Fruit fly (Drosophila melanogaster): ENCODE measurements around the gene CG12236.

CG12236 gene

DNA sequence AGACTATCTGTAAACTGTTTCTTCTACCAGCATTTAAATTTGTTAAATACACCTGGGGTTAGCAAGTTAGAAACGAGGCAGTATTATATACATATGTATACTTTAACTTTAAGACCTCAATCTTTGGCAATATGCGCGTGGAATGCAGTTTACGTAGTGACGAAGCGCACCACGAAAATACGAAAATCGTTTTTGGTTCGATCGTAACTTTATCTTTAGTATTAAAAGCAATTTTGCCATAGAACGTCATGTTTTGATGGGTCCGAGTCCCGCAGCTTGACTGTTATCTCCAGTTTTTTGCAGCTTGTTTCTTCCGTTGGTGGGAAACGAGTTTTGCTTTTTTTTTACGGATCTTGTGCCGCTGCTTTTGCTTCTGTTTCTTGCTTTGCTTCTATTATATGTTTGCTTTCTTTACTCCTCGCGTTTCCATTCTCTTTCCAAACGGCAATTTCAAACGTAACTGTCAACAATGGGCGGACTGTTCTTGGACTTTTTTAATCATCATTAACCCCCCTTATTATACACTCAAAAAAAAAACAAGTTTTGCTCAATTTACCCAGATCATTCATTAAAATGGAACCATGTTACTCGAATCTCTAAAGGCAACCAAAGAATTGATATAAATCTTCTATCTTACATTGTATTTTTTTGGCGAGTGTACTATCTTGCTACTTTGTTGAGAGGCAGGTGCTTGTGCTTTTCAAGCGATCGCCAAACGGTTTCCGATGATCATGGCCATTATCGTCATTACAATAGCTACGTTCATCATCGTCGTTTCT lies 16.1 kb upstream of the CG12236 start:
- TF ChIP-seq noc (tag; optimal IDR thresholded peaks at IDR 0.05), result peak; percentile 82

DNA sequence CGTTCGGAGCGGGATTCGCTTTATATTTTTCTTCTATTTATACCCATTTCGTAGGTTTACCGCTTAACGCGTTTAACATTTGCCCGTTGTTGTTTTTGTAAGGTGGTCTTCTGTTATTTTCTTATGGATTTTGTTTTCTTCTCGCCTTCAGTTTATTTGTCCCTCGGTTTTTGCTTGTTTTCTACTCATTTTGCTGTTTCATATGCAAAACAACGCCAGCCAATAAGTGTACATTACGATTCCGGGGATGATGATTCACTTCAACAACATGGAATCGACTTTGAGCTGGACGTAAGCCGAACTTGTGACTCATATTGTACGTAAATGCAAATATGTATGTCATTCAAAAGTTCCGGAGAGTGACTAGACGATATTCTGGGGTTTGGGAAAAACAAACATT lies 15.4 kb upstream of the CG12236 start:
- TF ChIP-seq noc (tag; optimal IDR thresholded peaks at IDR 0.05), result no peak

DNA sequence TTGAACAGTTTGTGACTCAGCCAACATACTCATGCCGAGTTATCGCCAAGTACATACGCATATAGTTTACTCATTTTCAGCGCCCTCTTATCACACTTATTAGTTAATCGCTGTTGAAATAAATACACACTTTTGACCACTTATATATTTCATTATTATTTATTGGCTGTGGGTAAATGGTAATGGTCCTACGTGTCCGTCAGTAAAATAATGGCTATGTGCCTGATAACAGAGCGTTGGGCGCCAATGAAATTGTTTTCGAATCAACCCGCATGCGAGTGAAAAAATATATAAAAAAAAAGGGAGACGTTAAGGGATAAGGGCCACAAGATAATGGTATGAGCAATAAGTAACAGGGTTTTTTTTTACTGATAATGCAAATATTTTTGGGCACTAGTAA lies 14.8 kb upstream of the CG12236 start:
- no peak for TF ChIP-seq noc (tag; optimal IDR thresholded peaks at IDR 0.05)

DNA sequence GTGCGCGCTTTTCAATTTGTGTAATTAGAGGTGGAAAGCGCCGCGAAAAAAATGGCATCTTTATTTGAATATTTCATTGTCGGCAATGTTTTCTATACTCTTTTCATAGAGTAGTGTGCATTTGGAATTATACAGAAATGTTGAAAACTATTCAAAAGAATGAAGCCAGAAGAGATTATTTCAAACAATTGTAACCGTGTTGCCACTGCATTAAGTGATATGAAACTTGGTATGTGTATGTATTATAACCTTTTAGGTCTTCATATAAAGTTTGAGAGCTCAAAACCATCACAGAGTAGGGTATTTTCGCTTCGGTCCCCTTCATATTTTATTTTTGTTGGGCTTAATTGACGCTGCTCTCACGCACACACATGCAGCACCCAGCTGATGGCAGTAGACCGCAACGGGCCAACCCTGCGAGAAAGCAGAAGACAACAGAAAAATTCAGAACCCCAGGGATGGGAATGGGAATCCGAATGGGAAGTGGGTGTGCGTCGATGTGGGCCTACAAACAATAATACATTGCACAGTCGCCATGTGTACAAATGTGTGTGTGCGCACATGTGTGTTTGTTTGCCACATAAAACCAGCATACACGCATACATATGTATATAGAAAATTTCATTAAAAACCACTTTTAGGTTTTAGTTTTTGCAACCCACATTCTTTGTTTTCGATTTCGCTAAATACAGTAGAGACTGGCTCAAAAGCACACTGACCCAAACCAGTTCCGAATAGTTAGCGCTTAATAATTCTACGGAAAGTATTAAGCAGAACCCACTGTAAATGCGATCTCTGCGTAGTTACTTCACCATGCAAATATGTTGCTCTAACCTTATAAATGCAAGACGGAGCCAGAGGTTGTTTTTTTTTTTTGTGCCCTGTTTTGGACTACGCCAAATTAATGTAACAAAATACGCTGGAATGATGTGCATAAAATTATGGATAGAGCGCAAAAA lies 13.1 kb upstream of the CG12236 start:
- no peak for TF ChIP-seq noc (tag; optimal IDR thresholded peaks at IDR 0.05)

DNA sequence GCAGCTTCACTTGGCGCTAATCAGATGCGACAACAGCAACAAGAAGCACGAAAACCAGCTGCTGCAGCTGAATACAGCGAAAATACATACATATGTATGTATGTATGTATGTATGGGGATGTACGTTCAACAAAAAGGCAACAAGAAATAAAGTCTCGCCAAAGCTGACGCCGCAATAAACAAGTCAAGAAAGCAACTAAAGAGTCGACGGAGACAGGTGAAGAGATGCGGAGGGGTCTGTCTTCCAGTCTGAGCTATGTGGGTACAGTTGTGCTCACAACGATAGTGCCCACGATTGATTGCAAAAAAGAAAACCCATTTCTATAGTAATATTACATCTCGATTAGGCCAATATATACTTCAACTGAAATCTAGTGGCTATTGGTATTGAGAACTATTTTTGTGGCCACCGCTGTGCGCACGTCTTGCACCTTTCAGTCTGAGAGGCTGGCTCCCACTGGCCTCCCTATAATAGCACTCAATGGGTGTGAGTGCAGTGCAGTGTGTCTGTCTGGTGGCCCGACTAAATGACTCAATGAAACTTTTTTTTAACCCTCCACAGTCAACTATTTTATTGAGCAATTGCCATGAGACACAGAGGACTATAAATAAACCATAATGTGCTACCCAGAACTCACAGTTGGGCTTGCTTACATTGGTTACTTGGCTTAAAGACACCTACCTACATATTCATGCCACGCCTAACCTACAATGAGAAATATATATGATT lies 11.9 kb upstream of the CG12236 start:
- peak; percentile 57 for TF ChIP-seq noc (tag; optimal IDR thresholded peaks at IDR 0.05)

DNA sequence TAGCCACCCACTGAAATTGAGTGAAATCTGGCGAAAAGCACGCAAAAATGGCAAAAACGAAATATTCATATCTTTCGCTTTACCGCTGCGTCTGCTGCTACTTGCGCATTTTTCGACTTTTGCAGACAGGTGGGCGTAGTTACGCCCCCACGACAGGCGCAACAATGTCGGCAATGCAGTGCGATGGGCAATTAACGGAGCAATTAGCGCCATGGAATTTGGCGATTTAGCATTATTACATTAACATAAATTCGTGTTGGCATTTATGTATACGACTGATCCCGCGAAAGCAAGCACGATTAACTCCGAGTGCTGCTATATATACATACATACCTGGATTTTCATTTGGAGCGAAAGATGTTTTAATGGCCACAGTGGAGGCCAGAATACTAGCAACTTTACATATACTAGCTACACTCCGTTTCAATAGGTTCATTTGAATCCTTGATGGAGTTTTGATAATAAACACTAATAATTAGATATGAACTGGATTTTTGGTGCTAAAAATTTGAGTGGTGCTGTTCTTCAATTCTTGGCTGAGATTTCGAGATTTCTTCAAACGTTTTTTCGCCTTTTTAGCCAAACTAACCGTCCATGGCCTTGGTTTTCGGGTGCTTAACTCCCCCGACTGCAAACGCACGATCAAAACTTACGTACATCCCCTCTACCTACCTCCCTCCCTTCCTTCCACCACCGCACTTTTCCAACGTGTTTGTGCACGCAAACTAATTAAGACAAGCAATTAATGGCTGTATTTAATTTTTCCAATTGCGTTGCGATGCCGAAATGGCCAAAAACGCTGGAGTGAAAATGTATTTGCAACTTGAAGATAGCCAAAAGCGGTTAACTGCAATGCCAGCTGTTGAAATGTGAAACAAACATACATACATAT lies 10.9 kb upstream of the CG12236 start:
- TF ChIP-seq noc (tag; optimal IDR thresholded peaks at IDR 0.05), result no peak

DNA sequence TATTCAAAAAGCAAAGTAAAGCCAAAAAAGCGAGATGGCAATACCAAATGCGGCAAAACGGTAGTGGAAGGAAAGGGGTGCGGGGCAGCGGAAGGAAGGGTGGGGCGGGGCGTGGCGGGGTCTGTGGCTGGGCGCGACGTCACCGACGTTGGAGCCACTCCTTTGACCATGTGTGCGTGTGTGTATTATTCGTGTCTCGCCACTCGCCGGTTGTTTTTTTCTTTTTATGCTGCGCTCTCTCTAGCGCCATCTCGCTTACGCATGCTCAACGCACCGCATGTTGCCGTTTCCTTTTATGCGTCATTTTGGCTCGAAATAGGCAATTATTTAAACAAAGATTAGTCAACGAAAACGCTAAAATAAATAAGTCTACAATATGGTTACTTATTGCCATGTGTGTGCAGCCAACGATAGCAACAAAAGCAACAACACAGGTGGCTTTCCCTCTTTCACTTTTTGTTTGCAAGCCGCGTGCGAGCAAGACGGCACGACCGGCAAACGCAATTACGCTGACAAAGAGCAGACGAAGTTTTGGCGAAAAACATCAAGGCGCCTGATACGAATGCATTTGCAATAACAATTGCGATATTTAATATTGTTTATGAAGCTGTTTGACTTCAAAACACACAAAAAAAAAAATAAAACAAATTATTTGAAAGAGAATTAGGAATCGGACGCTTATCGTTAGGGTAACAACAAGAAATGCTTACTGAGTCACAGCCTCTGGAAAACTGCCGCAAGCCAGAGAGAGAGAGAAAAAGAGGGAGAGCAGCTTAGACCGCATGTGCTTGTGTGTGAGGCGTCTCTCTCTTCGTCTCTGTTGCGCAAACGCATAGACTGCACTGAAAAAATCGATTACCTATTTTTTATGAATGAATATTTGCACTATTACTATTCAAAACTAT lies 8.4 kb upstream of the CG12236 start:
- TF ChIP-seq noc (tag; optimal IDR thresholded peaks at IDR 0.05), result peak; percentile 16

DNA sequence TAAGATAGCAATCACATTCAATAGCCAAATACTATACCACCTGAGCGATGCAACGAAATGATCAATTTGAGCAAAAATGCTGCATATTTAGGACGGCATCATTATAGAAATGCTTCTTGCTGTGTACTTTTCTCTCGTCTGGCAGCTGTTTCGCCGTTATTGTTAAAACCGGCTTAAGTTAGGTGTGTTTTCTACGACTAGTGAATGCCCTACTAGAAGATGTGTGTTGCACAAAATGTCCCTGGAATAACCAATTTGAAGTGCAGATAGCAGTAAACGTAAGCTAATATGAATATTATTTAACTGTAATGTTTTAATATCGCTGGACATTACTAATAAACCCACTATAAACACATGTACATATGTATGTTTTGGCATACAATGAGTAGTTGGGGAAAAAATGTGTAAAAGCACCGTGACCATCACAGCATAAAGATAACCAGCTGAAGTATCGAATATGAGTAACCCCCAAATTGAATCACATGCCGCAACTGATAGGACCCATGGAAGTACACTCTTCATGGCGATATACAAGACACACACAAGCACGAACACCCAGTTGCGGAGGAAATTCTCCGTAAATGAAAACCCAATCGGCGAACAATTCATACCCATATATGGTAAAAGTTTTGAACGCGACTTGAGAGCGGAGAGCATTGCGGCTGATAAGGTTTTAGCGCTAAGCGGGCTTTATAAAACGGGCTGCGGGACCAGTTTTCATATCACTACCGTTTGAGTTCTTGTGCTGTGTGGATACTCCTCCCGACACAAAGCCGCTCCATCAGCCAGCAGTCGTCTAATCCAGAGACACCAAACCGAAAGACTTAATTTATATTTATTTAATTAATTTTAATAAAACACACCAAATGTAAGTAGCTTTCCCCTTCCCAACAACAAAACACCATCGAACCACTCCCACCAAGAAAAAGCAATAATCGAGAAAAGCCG lies 7.5 kb upstream of the CG12236 start, which contains the start of gene Act5C:
Gene Act5C, plus strand, starts transcription at position 716 of the 948 bp plus-strand sequence.
- TF ChIP-seq noc (tag; optimal IDR thresholded peaks at IDR 0.05), result peak; percentile 84

DNA sequence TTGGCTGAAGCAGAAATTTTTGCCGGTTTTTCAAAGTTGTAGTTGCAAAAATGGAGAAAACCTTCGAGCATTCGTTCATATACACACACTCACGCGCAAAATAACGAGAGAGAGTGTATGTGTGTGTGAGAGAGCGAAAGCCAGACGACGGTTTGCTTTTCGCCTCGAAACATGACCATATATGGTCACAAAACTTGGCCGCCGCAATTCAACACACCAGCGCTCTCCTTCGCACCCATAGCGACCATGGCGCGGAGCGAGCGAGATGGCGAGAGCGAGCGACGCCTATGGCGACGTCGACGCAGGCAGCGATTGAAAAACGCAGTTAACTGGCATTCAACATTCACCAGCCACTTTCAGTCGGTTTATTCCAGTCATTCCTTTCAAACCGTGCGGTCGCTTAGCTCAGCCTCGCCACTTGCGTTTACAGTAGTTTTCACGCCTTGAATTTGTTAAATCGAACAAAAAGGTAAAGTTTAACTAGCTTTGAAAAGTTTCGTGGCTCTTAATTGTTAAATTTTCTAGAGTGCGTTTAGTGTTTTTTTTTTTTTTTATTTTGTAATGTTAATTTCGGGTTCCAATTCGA lies 6.2 kb upstream of the CG12236 start:
- TF ChIP-seq noc (tag; optimal IDR thresholded peaks at IDR 0.05), result peak; percentile 54

DNA sequence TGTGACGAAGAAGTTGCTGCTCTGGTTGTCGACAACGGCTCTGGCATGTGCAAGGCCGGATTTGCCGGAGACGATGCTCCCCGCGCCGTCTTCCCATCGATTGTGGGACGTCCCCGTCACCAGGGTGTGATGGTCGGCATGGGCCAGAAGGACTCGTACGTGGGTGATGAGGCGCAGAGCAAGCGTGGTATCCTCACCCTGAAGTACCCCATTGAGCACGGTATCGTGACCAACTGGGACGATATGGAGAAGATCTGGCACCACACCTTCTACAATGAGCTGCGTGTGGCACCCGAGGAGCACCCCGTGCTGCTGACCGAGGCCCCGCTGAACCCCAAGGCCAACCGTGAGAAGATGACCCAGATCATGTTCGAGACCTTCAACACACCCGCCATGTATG lies 5.2 kb upstream of the CG12236 start:
- TF ChIP-seq noc (tag; optimal IDR thresholded peaks at IDR 0.05), result no peak

DNA sequence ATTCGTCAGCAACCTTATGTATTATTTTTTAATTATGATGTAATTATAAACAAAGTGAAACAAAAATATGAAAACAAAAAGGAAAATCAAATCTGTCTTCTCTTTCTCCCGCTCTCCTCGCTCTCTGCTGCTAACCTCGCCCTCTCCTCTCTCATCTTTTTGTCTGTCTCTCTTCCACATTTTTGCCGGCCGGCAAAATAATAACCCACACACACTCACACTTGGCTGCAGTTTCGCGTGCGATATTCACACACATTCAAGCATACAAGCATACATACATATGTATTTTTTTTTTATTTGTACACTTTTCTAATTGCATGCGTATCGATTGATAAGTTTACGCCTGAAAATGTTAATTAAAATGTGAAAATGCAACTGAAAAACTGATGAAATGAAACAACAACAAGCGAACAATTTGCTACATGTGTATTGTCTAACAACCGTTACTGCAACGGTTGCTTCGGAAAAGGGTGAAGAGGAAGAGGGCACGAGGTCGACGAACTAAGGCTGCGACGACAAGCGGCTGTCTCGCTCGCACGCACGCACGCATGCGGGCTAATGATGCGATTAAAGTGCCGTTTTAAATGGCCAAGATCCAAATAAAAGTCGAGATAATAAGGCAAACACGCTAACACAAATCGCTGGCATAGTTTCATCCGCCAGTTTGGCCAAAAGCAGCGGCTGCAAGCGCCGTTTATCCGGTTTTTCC lies 3.4 kb upstream of the CG12236 start:
- TF ChIP-seq noc (tag; optimal IDR thresholded peaks at IDR 0.05), result no peak

DNA sequence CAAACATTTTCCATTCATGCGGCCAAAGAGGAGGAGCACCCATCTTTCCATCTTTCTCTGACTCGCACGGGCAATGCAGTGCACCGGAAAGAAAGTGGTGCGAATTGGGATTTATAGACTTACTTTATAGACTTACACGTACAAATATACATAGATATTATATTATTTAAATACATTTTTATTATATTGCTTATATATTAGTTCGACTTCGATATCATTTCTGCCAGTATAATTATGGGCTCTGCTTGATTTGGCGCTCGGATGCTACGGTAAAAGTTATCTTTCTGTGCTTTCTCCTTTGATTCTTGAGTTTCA lies 2.9 kb upstream of the CG12236 start:
- TF ChIP-seq noc (tag; optimal IDR thresholded peaks at IDR 0.05), result no peak
